Worm (Caenorhabditis elegans) whole organism, L2 larva: Measurements from ENCODE around the gene otub-4.

ENCODE experiments used
- aly-2 ChIP-seq: fragments of 150-350 bp; optimal IDR thresholded peaks from 2 replicates; lab custom pipeline; 2014; ENCODE audit warnings: missing biosample characterization, missing genetic modification characterization
- ama-1 ChIP-seq: fragments of 150-350 bp; optimal IDR thresholded peaks from 2 replicates; lab custom pipeline; 2018; ENCODE audit warnings: inconsistent platforms
- blmp-1 ChIP-seq: sonication (generic microtip); optimal IDR thresholded peaks from 2 replicates; lab custom pipeline; 2017; ENCODE audit warnings: missing genetic modification characterization, mild to moderate bottlenecking, missing compliant biosample characterization, antibody characterized with exemption, moderate library complexity; ENCODE audit not compliant: insufficient read depth
- egl-27 ChIP-seq: sonication (generic microtip); optimal IDR thresholded peaks from 3 replicates; lab custom pipeline; 2017; ENCODE audit warnings: missing biosample characterization, missing genetic modification reagents, missing genetic modification characterization
- elt-3 ChIP-seq: sonication (generic microtip); optimal IDR thresholded peaks from 2 replicates; lab custom pipeline; 2017; ENCODE audit warnings: missing biosample characterization, missing genetic modification characterization
- lin-11 ChIP-seq: fragments of 150-350 bp; sonication (generic microtip); optimal IDR thresholded peaks from 2 replicates; lab custom pipeline; 2014; ENCODE audit warnings: missing biosample characterization, missing genetic modification characterization, inconsistent platforms, mixed read lengths
- lin-13 ChIP-seq: fragments of 150-350 bp; optimal IDR thresholded peaks from 2 replicates; lab custom pipeline; 2014; ENCODE audit warnings: missing biosample characterization, missing genetic modification reagents, missing genetic modification characterization
- nhr-11 ChIP-seq: fragments of 150-350 bp; optimal IDR thresholded peaks from 2 replicates; lab custom pipeline; 2014; ENCODE audit warnings: missing biosample characterization, missing genetic modification characterization
- nhr-25 ChIP-seq: fragments of 150-350 bp; sonication (generic microtip); optimal IDR thresholded peaks from 3 replicates; lab custom pipeline; 2014; ENCODE audit warnings: missing biosample characterization, missing genetic modification characterization
- sem-4 ChIP-seq: fragments of 150-350 bp; optimal IDR thresholded peaks from 2 replicates; lab custom pipeline; 2014; ENCODE audit warnings: missing biosample characterization, missing genetic modification reagents, missing genetic modification characterization

ce11 chrIV:3338676-3339075 lies 39.3 kb downstream of the otub-4 start, which contains the start of gene hrpa-1:
- TF ChIP-seq lin-11 (tag; lab: Kevin White, UChicago) (peak; percentile 80), aly-2 (no peak), lin-13 (GFP tag; lab: Kevin White, UChicago) (peak; percentile 92), blmp-1 (peak; percentile 28), ama-1 (peak; percentile 64), nhr-25 (tag; lab: Kevin White, UChicago) (peak; percentile 88), elt-3 (tag; lab: Kevin White, UChicago) (no peak), nhr-11 (tag; lab: Kevin White, UChicago) (no peak), sem-4 (tag; lab: Kevin White, UChicago) (peak; percentile 56), egl-27 (tag; lab: Kevin White, UChicago) (peak; percentile 8)
